Fruit fly (Drosophila melanogaster) Kc167 (cell line): ENCODE measurements around the gene Ptp99A.

Experiments
- Sin3A ChIP-seq: fragments of >200 bp; optimal IDR thresholded peaks from 2 replicates; lab custom pipeline; 2018; ENCODE audit warnings: missing external identifiers
- psq ChIP-seq: fragments of >200 bp; optimal IDR thresholded peaks from 2 replicates; lab custom pipeline; 2017; ENCODE audit warnings: missing external identifiers
- ttk ChIP-seq: sonication (Bioruptor generic); optimal IDR thresholded peaks from 2 replicates; lab custom pipeline; 2017; ENCODE audit warnings: missing external identifiers

DNA sequence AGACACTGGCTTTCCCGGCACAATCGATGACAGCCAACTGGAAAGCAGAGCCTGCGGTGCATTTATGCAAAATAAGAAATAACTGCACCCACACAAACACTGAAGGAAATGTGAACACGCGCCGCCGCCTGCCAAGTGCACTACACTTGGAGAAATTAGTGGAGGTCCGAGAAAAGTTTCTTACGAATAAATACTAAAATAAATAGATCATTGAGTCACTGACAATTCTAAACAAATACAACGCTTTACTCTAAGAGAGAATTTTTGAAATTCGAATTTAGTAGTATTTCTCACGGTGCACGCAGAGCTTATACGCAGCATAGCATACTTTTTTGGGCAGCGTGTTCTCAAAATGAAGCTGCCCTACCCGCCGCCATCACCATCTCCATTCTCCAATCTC is 43.8 kb downstream of the Ptp99A start:
- TF ChIP-seq ttk (lab: Kevin White, UChicago) (no peak), Sin3A (lab: Kevin White, UChicago) (no peak), psq (lab: Kevin White, UChicago) (no peak)
